Worm (Caenorhabditis elegans) whole organism, young adult: ENCODE results near the gene C05D12.7.

Experiments used
- C17E4.6 ChIP-seq: fragments of 200-800 bp; sonication (Bioruptor generic); IDR thresholded peaks from 2 replicates; pipeline ENCODE4 v1.3.6; 2022; ENCODE audit warnings: missing genetic modification reagents, missing genetic modification characterization, missing compliant biosample characterization
- F33H1.4 ChIP-seq: fragments of 200-800 bp; sonication (Bioruptor generic); IDR thresholded peaks from 2 replicates; pipeline ENCODE4 v1.3.6; 2022; ENCODE audit warnings: missing genetic modification reagents, missing genetic modification characterization, missing compliant biosample characterization
- F37B4.10 ChIP-seq: fragments of 200-800 bp; sonication (Bioruptor generic); IDR thresholded peaks from 2 replicates; pipeline ENCODE4 v1.3.6; 2022; ENCODE audit warnings: missing genetic modification characterization, missing compliant biosample characterization
- F55B11.4 ChIP-seq: sonication (generic microtip); optimal IDR thresholded peaks from 2 replicates; lab custom pipeline; 2016; ENCODE audit warnings: missing compliant biosample characterization, missing genetic modification characterization, borderline replicate concordance; ENCODE audit not compliant: insufficient read depth
- F57A8.1 ChIP-seq: fragments of 200-800 bp; sonication (Bioruptor generic); optimal IDR thresholded peaks from 2 replicates; lab custom pipeline; 2018; ENCODE audit warnings: mild to moderate bottlenecking, missing genetic modification characterization, moderate library complexity, missing compliant biosample characterization
- K11D2.4 ChIP-seq: fragments of 200-800 bp; sonication (Bioruptor generic); IDR thresholded peaks from 2 replicates; pipeline ENCODE4 v1.3.6; 2022; ENCODE audit warnings: missing genetic modification reagents, missing genetic modification characterization, missing compliant biosample characterization
- T26A5.8 ChIP-seq: sonication (generic microtip); optimal IDR thresholded peaks from 2 replicates; lab custom pipeline; 2016; ENCODE audit warnings: missing genetic modification characterization, missing compliant biosample characterization
- Y53F4B.3 ChIP-seq: fragments of 200-800 bp; sonication (Bioruptor generic); IDR thresholded peaks from 2 replicates; pipeline ENCODE4 v1.3.6; 2022; ENCODE audit warnings: missing genetic modification reagents, missing genetic modification characterization, missing compliant biosample characterization
- ama-1 ChIP-seq, 3 experiments: fragments of 150-350 bp in 1 of 3; sonication (generic microtip) in 2 of 3; optimal IDR thresholded peaks; 2 replicates each; lab custom pipeline; 2014 to 2018; ENCODE audit warnings: missing biosample characterization in 2 of 3, missing genetic modification characterization in 2 of 3, missing genetic modification reagents in 2 of 3
- attf-6 ChIP-seq: fragments of 200-800 bp; sonication (Bioruptor generic); IDR thresholded peaks from 2 replicates; pipeline ENCODE4 v1.3.6; 2022; ENCODE audit warnings: missing genetic modification reagents, missing genetic modification characterization, missing compliant biosample characterization
- bed-1 ChIP-seq: fragments of 200-800 bp; sonication (Bioruptor generic); IDR thresholded peaks from 2 replicates; pipeline ENCODE4 v1.3.6; 2022; ENCODE audit warnings: missing genetic modification reagents, missing genetic modification characterization, missing compliant biosample characterization
- chd-7 ChIP-seq: sonication (generic microtip); optimal IDR thresholded peaks from 2 replicates; lab custom pipeline; 2016; ENCODE audit warnings: mild to moderate bottlenecking, missing genetic modification characterization, moderate library complexity, missing compliant biosample characterization
- efl-1 ChIP-seq: fragments of 150-350 bp; optimal IDR thresholded peaks from 2 replicates; lab custom pipeline; 2014; ENCODE audit warnings: missing biosample characterization, missing genetic modification reagents, missing genetic modification characterization
- ets-4 ChIP-seq: fragments of 200-800 bp; sonication (Bioruptor generic); optimal IDR thresholded peaks from 2 replicates; lab custom pipeline; 2018; ENCODE audit warnings: mild to moderate bottlenecking, missing genetic modification characterization, missing compliant biosample characterization
- fkh-3 ChIP-seq: sonication (generic microtip); optimal IDR thresholded peaks from 2 replicates; lab custom pipeline; 2016; ENCODE audit warnings: mild to moderate bottlenecking, missing genetic modification characterization, missing compliant biosample characterization
- him-1 ChIP-seq: sonication (generic microtip); optimal IDR thresholded peaks from 2 replicates; lab custom pipeline; 2016; ENCODE audit warnings: missing genotype, missing genetic modification reagents, missing genetic modification characterization, missing compliant biosample characterization
- hlh-12 ChIP-seq: sonication (generic microtip); optimal IDR thresholded peaks from 2 replicates; lab custom pipeline; 2016; ENCODE audit warnings: missing genetic modification characterization, missing compliant biosample characterization
- hlh-26 ChIP-seq: fragments of 200-800 bp; sonication (Bioruptor generic); conservative IDR thresholded peaks from 2 replicates; pipeline ENCODE4 v1.3.6; 2022; ENCODE audit warnings: missing genetic modification reagents, missing genetic modification characterization, missing compliant biosample characterization
- hsf-1 ChIP-seq: fragments of 200-800 bp; sonication (Bioruptor generic); IDR thresholded peaks from 2 replicates; pipeline ENCODE4 v1.3.6; 2022; ENCODE audit warnings: missing genetic modification reagents, missing genetic modification characterization, missing compliant biosample characterization
- lag-1 ChIP-seq: fragments of 200-800 bp; sonication (Bioruptor generic); IDR thresholded peaks from 2 replicates; pipeline ENCODE4 v1.3.6; 2022; ENCODE audit warnings: missing genetic modification reagents, missing genetic modification characterization, missing compliant biosample characterization
- let-607 ChIP-seq, 2 experiments: fragments of 200-800 bp in 1 of 2; sonication (Bioruptor generic) in 1 of 2; sonication (generic microtip) in 1 of 2; optimal IDR thresholded peaks; 2 replicates each; lab custom pipeline; 2016 to 2018; ENCODE audit warnings: mild to moderate bottlenecking in 2 of 2, missing compliant biosample characterization in 2 of 2, missing genetic modification characterization in 2 of 2, moderate library complexity in 2 of 2, missing genotype in 1 of 2
- madf-3 ChIP-seq: fragments of 200-800 bp; sonication (Bioruptor generic); IDR thresholded peaks from 2 replicates; pipeline ENCODE4 v1.3.6; 2022; ENCODE audit warnings: missing genetic modification reagents, missing genetic modification characterization, missing compliant biosample characterization
- madf-6 ChIP-seq: fragments of 200-800 bp; sonication (Bioruptor generic); IDR thresholded peaks from 2 replicates; pipeline ENCODE4 v1.3.6; 2022; ENCODE audit warnings: missing genetic modification reagents, missing genetic modification characterization, missing compliant biosample characterization
- mcd-1 ChIP-seq: fragments of 200-800 bp; sonication (Bioruptor generic); IDR thresholded peaks from 2 replicates; pipeline ENCODE4 v1.3.6; 2022; ENCODE audit warnings: missing genetic modification reagents, missing genetic modification characterization, missing compliant biosample characterization
- mel-28 ChIP-seq: sonication (generic microtip); optimal IDR thresholded peaks from 2 replicates; lab custom pipeline; 2016; ENCODE audit warnings: borderline replicate concordance, mild to moderate bottlenecking, missing genetic modification characterization, missing compliant biosample characterization
- nfyb-1 ChIP-seq: fragments of 200-800 bp; sonication (Bioruptor generic); IDR thresholded peaks from 2 replicates; pipeline ENCODE4 v1.3.6; 2022; ENCODE audit warnings: missing genetic modification reagents, missing genetic modification characterization, missing compliant biosample characterization
- nhr-179 ChIP-seq: sonication (generic microtip); optimal IDR thresholded peaks from 2 replicates; lab custom pipeline; 2016; ENCODE audit warnings: mild to moderate bottlenecking, missing genetic modification characterization, missing compliant biosample characterization
- nhr-80 ChIP-seq: sonication (generic microtip); optimal IDR thresholded peaks from 2 replicates; lab custom pipeline; 2016; ENCODE audit warnings: missing genetic modification characterization, missing compliant biosample characterization
- nhr-90 ChIP-seq: sonication (generic microtip); optimal IDR thresholded peaks from 2 replicates; lab custom pipeline; 2016; ENCODE audit warnings: missing genotype, mild to moderate bottlenecking, missing genetic modification characterization, missing compliant biosample characterization
- pbrm-1 ChIP-seq: fragments of 200-800 bp; sonication (Bioruptor generic); IDR thresholded peaks from 2 replicates; pipeline ENCODE4 v1.3.6; 2022; ENCODE audit warnings: missing genetic modification reagents, missing genetic modification characterization, missing compliant biosample characterization
- pha-4 ChIP-seq: fragments of 150-350 bp; sonication (generic microtip); optimal IDR thresholded peaks from 2 replicates; lab custom pipeline; 2014; ENCODE audit warnings: missing biosample characterization, missing genetic modification reagents, missing genetic modification characterization
- rpc-1 ChIP-seq, 2 experiments: fragments of 150-350 bp in 1 of 2; sonication (generic microtip) in 1 of 2; optimal IDR thresholded peaks; 2 replicates each; lab custom pipeline; 2014 to 2018; ENCODE audit warnings: missing biosample characterization in 1 of 2, missing genetic modification characterization in 1 of 2, missing genetic modification reagents in 1 of 2, missing genotype in 1 of 2
- tbx-9 ChIP-seq: sonication (generic microtip); optimal IDR thresholded peaks from 2 replicates; lab custom pipeline; 2016; ENCODE audit warnings: borderline replicate concordance, missing genetic modification characterization, inconsistent platforms, missing compliant biosample characterization
- tlf-1 ChIP-seq: fragments of 200-800 bp; sonication (Bioruptor generic); optimal IDR thresholded peaks from 2 replicates; lab custom pipeline; 2018; ENCODE audit warnings: mild to moderate bottlenecking, missing genetic modification characterization, missing compliant biosample characterization
- xnd-1 ChIP-seq: sonication (generic microtip); optimal IDR thresholded peaks from 2 replicates; lab custom pipeline; 2016; ENCODE audit warnings: missing genotype, missing genetic modification reagents, missing genetic modification characterization, missing compliant biosample characterization
- zim-3 ChIP-seq: sonication (generic microtip); optimal IDR thresholded peaks from 2 replicates; lab custom pipeline; 2017; ENCODE audit warnings: mild to moderate bottlenecking, missing genetic modification characterization, moderate library complexity, missing compliant biosample characterization
- ztf-25 ChIP-seq: fragments of 200-800 bp; sonication (Bioruptor generic); IDR thresholded peaks from 2 replicates; pipeline ENCODE4 v1.3.6; 2022; ENCODE audit warnings: missing genetic modification reagents, missing genetic modification characterization, missing compliant biosample characterization
- ztf-28 ChIP-seq: fragments of 200-800 bp; sonication (Bioruptor generic); IDR thresholded peaks from 2 replicates; pipeline ENCODE4 v1.3.6; 2022; ENCODE audit warnings: missing genetic modification reagents, missing genetic modification characterization, missing compliant biosample characterization
- ztf-6 ChIP-seq: fragments of 200-800 bp; sonication (Bioruptor generic); IDR thresholded peaks from 2 replicates; pipeline ENCODE4 v1.3.6; 2022; ENCODE audit warnings: missing genetic modification reagents, missing genetic modification characterization, missing compliant biosample characterization

C05D12.7 gene

ce11 chrII:11453025-11453424 is 43.1 kb downstream of the C05D12.7 start, which contains the start of gene rsp-1 (continued):
- TF ChIP-seq nfyb-1 (GFP tag; lab: Robert Waterston, UW) (peak; percentile 86), F37B4.10 (GFP tag; lab: Robert Waterston, UW) (no peak), nhr-179 (tag; lab: Kevin White, UChicago) (no peak), madf-6 (GFP tag; lab: Robert Waterston, UW) (peak; percentile 84), mcd-1 (GFP tag; lab: Robert Waterston, UW) (peak; percentile 90), Y53F4B.3 (GFP tag; lab: Robert Waterston, UW) (no peak), ama-1 (optimal IDR thresholded peaks at IDR 0.05; lab: Kevin White, UChicago) (no peak), ama-1 (GFP tag; optimal IDR thresholded peaks at IDR 0.05; lab: Kevin White, UChicago) (no peak), ztf-6 (GFP tag; lab: Robert Waterston, UW) (0 out of 2 replicates have a peak, but pooled peaks have one; percentile 26), fkh-3 (tag; lab: Kevin White, UChicago) (no peak), let-607 (tag; optimal IDR thresholded peaks at IDR 0.05; lab: Kevin White, UChicago) (peak; percentile 54 to 73), zim-3 (tag; lab: Kevin White, UChicago) (no peak), ets-4 (GFP tag; lab: Kevin White, UChicago) (peak; percentile 40), nhr-80 (tag; lab: Kevin White, UChicago) (peak; percentile 95), C17E4.6 (GFP tag; lab: Robert Waterston, UW) (peak; percentile 69), pha-4 (tag; lab: Kevin White, UChicago) (no peak), pbrm-1 (peak; percentile 91), F55B11.4 (tag; lab: Kevin White, UChicago) (no peak), xnd-1 (tag; lab: Kevin White, UChicago) (peak; percentile 46), bed-1 (GFP tag; lab: Robert Waterston, UW) (no peak), hsf-1 (GFP tag; lab: Robert Waterston, UW) (peak; percentile 12; the same call in 1 of the 2 replicates), F57A8.1 (GFP tag; lab: Kevin White, UChicago) (no peak), lag-1 (GFP tag; lab: Robert Waterston, UW) (0 out of 2 replicates have a peak, but pooled peaks have one; percentile 48), T26A5.8 (tag; lab: Kevin White, UChicago) (no peak), K11D2.4 (GFP tag; lab: Robert Waterston, UW) (peak; percentile 88), hlh-12 (tag; lab: Kevin White, UChicago) (no peak), mel-28 (tag; lab: Kevin White, UChicago) (no peak), rpc-1 (optimal IDR thresholded peaks at IDR 0.05; lab: Kevin White, UChicago) (no peak), rpc-1 (tag; optimal IDR thresholded peaks at IDR 0.05; lab: Kevin White, UChicago) (no peak), ztf-25 (GFP tag; lab: Robert Waterston, UW) (no peak), madf-3 (GFP tag; lab: Robert Waterston, UW) (peak; percentile 100), F33H1.4 (GFP tag; lab: Robert Waterston, UW) (peak; percentile 76), ztf-28 (0 out of 2 replicates have a peak, but pooled peaks have one; percentile 49), nhr-90 (peak; percentile 23), efl-1 (GFP tag; lab: Kevin White, UChicago) (peak; percentile 60), tbx-9 (tag; lab: Kevin White, UChicago) (no peak), hlh-26 (GFP tag; lab: Robert Waterston, UW) (no peak), chd-7 (peak; percentile 64), him-1 (tag; lab: Kevin White, UChicago) (no peak), attf-6 (GFP tag; lab: Robert Waterston, UW) (no peak; the same call in 1 of the 2 replicates), tlf-1 (GFP tag; lab: Kevin White, UChicago) (peak; percentile 87)
